Fruit fly (Drosophila melanogaster) whole organism, prepupa: Measurements from ENCODE around the gene CG12885.
A peak's percentile ranks its signal among the peaks of the same experiment; 100 is the strongest.

ENCODE experiments used
- Blimp-1 ChIP-seq: fragments of 200-800 bp; sonication (Bioruptor generic); optimal IDR thresholded peaks from 3 replicates; lab custom pipeline; 2017; ENCODE audit warnings: missing biosample characterization, missing genetic modification characterization, mild to moderate bottlenecking, moderate library complexity, missing genetic modification reagents
- CG10631 ChIP-seq: fragments of 200-800 bp; sonication (Bioruptor generic); optimal IDR thresholded peaks from 2 replicates; lab custom pipeline; 2016; ENCODE audit warnings: missing biosample characterization, missing genetic modification characterization
- CG10669 ChIP-seq: fragments of 200-800 bp; sonication (Bioruptor generic); optimal IDR thresholded peaks from 3 replicates; lab custom pipeline; 2018; ENCODE audit warnings: missing biosample characterization, mild to moderate bottlenecking, missing genetic modification characterization, moderate library complexity
- CG11762 ChIP-seq: fragments of 200-800 bp; sonication (Bioruptor generic); optimal IDR thresholded peaks from 3 replicates; lab custom pipeline; 2016; ENCODE audit warnings: missing biosample characterization, missing genetic modification characterization; ENCODE audit not compliant: insufficient read depth
- CG11902 ChIP-seq: fragments of 200-800 bp; sonication (Bioruptor generic); optimal IDR thresholded peaks from 3 replicates; lab custom pipeline; 2016; ENCODE audit warnings: missing biosample characterization, missing genetic modification characterization
- CG15336 ChIP-seq: fragments of 200-800 bp; sonication (Bioruptor generic); IDR thresholded peaks from 2 replicates; pipeline ENCODE4 v1.3.6; 2022; ENCODE audit warnings: missing biosample characterization, missing genetic modification characterization
- CG1621 ChIP-seq: fragments of 200-800 bp; sonication (Bioruptor generic); optimal IDR thresholded peaks from 3 replicates; lab custom pipeline; 2018; ENCODE audit warnings: missing biosample characterization, mild to moderate bottlenecking, missing genetic modification characterization
- CG31627 ChIP-seq: fragments of 200-800 bp; sonication (Bioruptor generic); optimal IDR thresholded peaks from 3 replicates; lab custom pipeline; 2016; ENCODE audit warnings: missing biosample characterization, missing genetic modification characterization
- CG32006 ChIP-seq: fragments of 200-800 bp; sonication (Bioruptor generic); optimal IDR thresholded peaks from 3 replicates; lab custom pipeline; 2017; ENCODE audit warnings: missing biosample characterization, mild to moderate bottlenecking, missing genetic modification characterization
- CG34406 ChIP-seq: fragments of 200-800 bp; sonication (Bioruptor generic); optimal IDR thresholded peaks from 3 replicates; lab custom pipeline; 2016; ENCODE audit warnings: missing biosample characterization, missing genetic modification characterization
- CG3919 ChIP-seq: fragments of 200-800 bp; sonication (Bioruptor generic); optimal IDR thresholded peaks from 3 replicates; lab custom pipeline; 2016; ENCODE audit warnings: missing biosample characterization, missing genetic modification characterization
- CG4318 ChIP-seq: fragments of 200-800 bp; sonication (Bioruptor generic); optimal IDR thresholded peaks from 3 replicates; lab custom pipeline; 2017; ENCODE audit warnings: missing biosample characterization, mild to moderate bottlenecking, missing genetic modification characterization
- CG6163 ChIP-seq: fragments of 200-800 bp; sonication (Bioruptor generic); IDR thresholded peaks from 3 replicates; pipeline ENCODE4 v1.3.6; 2022; ENCODE audit warnings: missing biosample characterization, missing genetic modification characterization
- CG6276 ChIP-seq: fragments of 200-800 bp; sonication (Bioruptor generic); optimal IDR thresholded peaks from 2 replicates; lab custom pipeline; 2017; ENCODE audit warnings: missing biosample characterization, mild to moderate bottlenecking, missing genetic modification characterization
- CG6792 ChIP-seq: fragments of 200-800 bp; sonication (Bioruptor generic); optimal IDR thresholded peaks from 3 replicates; lab custom pipeline; 2016; ENCODE audit warnings: missing biosample characterization, missing genetic modification characterization
- CG6808 ChIP-seq: fragments of 200-800 bp; sonication (Bioruptor generic); optimal IDR thresholded peaks from 3 replicates; lab custom pipeline; 2017; ENCODE audit warnings: missing biosample characterization, missing genetic modification characterization, mild to moderate bottlenecking, moderate library complexity, missing genetic modification reagents
- CG6854 ChIP-seq: fragments of 200-800 bp; sonication (Bioruptor generic); optimal IDR thresholded peaks from 2 replicates; lab custom pipeline; 2017; ENCODE audit warnings: missing biosample characterization, mild to moderate bottlenecking, missing genetic modification characterization
- CG7368 ChIP-seq: fragments of 200-800 bp; sonication (Bioruptor generic); optimal IDR thresholded peaks from 3 replicates; lab custom pipeline; 2016; ENCODE audit warnings: missing biosample characterization, missing genetic modification characterization
- CG8119 ChIP-seq: fragments of 200-800 bp; sonication (Bioruptor generic); IDR thresholded peaks from 3 replicates; pipeline ENCODE4 v1.3.6; 2022; ENCODE audit warnings: missing biosample characterization, missing genetic modification characterization
- CG8319 ChIP-seq: fragments of 200-800 bp; sonication (Bioruptor generic); optimal IDR thresholded peaks from 3 replicates; lab custom pipeline; 2016; ENCODE audit warnings: missing biosample characterization, missing genetic modification characterization
- CG9139 ChIP-seq: fragments of 200-800 bp; sonication (Bioruptor generic); optimal IDR thresholded peaks from 3 replicates; lab custom pipeline; 2017; ENCODE audit warnings: missing biosample characterization, mild to moderate bottlenecking, missing genetic modification characterization
- Eip75B ChIP-seq: fragments of 200-800 bp; sonication (Bioruptor generic); optimal IDR thresholded peaks from 3 replicates; lab custom pipeline; 2016; ENCODE audit warnings: missing biosample characterization, missing genetic modification characterization
- Eip78C ChIP-seq: fragments of 200-800 bp; sonication (Bioruptor generic); peaks from one replicate; lab custom pipeline; 2016; ENCODE audit warnings: missing biosample characterization, missing genetic modification characterization
- Eip93F ChIP-seq: fragments of 200-800 bp; sonication (Bioruptor generic); optimal IDR thresholded peaks from 2 replicates; lab custom pipeline; 2016; ENCODE audit warnings: missing biosample characterization, mild to moderate bottlenecking, missing genetic modification characterization
- Ets21C ChIP-seq: fragments of 200-800 bp; sonication (Bioruptor generic); optimal IDR thresholded peaks from 3 replicates; lab custom pipeline; 2016; ENCODE audit warnings: missing biosample characterization, missing genetic modification characterization
- Gug ChIP-seq: fragments of 200-800 bp; sonication (Bioruptor generic); IDR thresholded peaks from 2 replicates; pipeline ENCODE4 v1.3.6; 2022; ENCODE audit warnings: missing biosample characterization, missing genetic modification characterization
- Hr38 ChIP-seq: sonication (Bioruptor generic); optimal IDR thresholded peaks from 2 replicates; lab custom pipeline; 2016; ENCODE audit warnings: missing biosample characterization, missing genetic modification characterization
- Hr39 ChIP-seq: fragments of 200-800 bp; sonication (Bioruptor generic); optimal IDR thresholded peaks from 2 replicates; lab custom pipeline; 2016; ENCODE audit warnings: missing biosample characterization, missing genetic modification characterization
- Hr4 ChIP-seq: fragments of 200-800 bp; sonication (Bioruptor generic); optimal IDR thresholded peaks from 3 replicates; lab custom pipeline; 2016; ENCODE audit warnings: missing biosample characterization, missing genetic modification characterization
- Lpt ChIP-seq: fragments of 200-800 bp; sonication (Bioruptor generic); optimal IDR thresholded peaks from 3 replicates; lab custom pipeline; 2016; ENCODE audit warnings: missing biosample characterization, missing genetic modification characterization
- Met ChIP-seq: fragments of 200-800 bp; sonication (Bioruptor generic); optimal IDR thresholded peaks from 3 replicates; lab custom pipeline; 2016; ENCODE audit warnings: missing biosample characterization, missing genetic modification characterization
- OdsH ChIP-seq: fragments of 200-800 bp; sonication (Bioruptor generic); optimal IDR thresholded peaks from 3 replicates; lab custom pipeline; 2016; ENCODE audit warnings: missing biosample characterization, missing genetic modification characterization
- Smox ChIP-seq: fragments of 200-800 bp; sonication (Bioruptor generic); optimal IDR thresholded peaks from 3 replicates; lab custom pipeline; 2016; ENCODE audit warnings: missing biosample characterization, missing genetic modification characterization
- Sox102F ChIP-seq: fragments of 200-800 bp; sonication (Bioruptor generic); optimal IDR thresholded peaks from 2 replicates; lab custom pipeline; 2016; ENCODE audit warnings: missing biosample characterization, mild to moderate bottlenecking, missing genetic modification characterization
- Sox15 ChIP-seq: fragments of 200-800 bp; sonication (Bioruptor generic); optimal IDR thresholded peaks from 3 replicates; lab custom pipeline; 2016; ENCODE audit warnings: missing biosample characterization, missing genetic modification characterization
- achi ChIP-seq: fragments of 200-800 bp; sonication (Bioruptor generic); optimal IDR thresholded peaks from 3 replicates; lab custom pipeline; 2016; ENCODE audit warnings: missing biosample characterization, missing genetic modification characterization
- acj6 ChIP-seq: fragments of 200-800 bp; sonication (Bioruptor generic); optimal IDR thresholded peaks from 3 replicates; lab custom pipeline; 2016; ENCODE audit warnings: missing biosample characterization, missing genetic modification characterization
- cyc ChIP-seq: fragments of 200-800 bp; sonication (Bioruptor generic); optimal IDR thresholded peaks from 3 replicates; lab custom pipeline; 2016; ENCODE audit warnings: missing biosample characterization, missing genetic modification characterization
- dac ChIP-seq: fragments of 200-800 bp; sonication (Bioruptor generic); optimal IDR thresholded peaks from 2 replicates; lab custom pipeline; 2017; ENCODE audit warnings: missing biosample characterization, mild to moderate bottlenecking, missing genetic modification characterization
- dsx ChIP-seq: fragments of 200-800 bp; optimal IDR thresholded peaks from 3 replicates; lab custom pipeline; 2019; ENCODE audit warnings: missing biosample characterization, mild to moderate bottlenecking, missing genetic modification characterization, moderate library complexity; ENCODE audit not compliant: poor library complexity, severe bottlenecking
- eg ChIP-seq: fragments of 200-800 bp; sonication (Bioruptor generic); IDR thresholded peaks from 3 replicates; pipeline ENCODE4 v1.3.6; 2022; ENCODE audit warnings: missing biosample characterization, missing genetic modification characterization
- fd59A ChIP-seq: fragments of 200-800 bp; sonication (Bioruptor generic); optimal IDR thresholded peaks from 2 replicates; lab custom pipeline; 2017; ENCODE audit warnings: missing biosample characterization, mild to moderate bottlenecking, missing genetic modification characterization, missing genetic modification reagents
- fd85E ChIP-seq: fragments of 200-800 bp; sonication (Bioruptor generic); optimal IDR thresholded peaks from 3 replicates; lab custom pipeline; 2016; ENCODE audit warnings: missing biosample characterization, missing genetic modification characterization
- fkh ChIP-seq: fragments of 200-800 bp; sonication (Bioruptor generic); optimal IDR thresholded peaks from 3 replicates; lab custom pipeline; 2017; ENCODE audit warnings: missing biosample characterization, mild to moderate bottlenecking, missing genetic modification characterization, moderate library complexity
- lz ChIP-seq: fragments of 200-800 bp; sonication (Bioruptor generic); optimal IDR thresholded peaks from 3 replicates; lab custom pipeline; 2016; ENCODE audit warnings: missing biosample characterization, missing genetic modification characterization
- pdm3 ChIP-seq: fragments of 200-800 bp; sonication (Bioruptor generic); optimal IDR thresholded peaks from 3 replicates; lab custom pipeline; 2016; ENCODE audit warnings: missing biosample characterization, missing genetic modification characterization
- salr ChIP-seq, 2 experiments: fragments of 200-800 bp; sonication (Bioruptor generic); optimal IDR thresholded peaks; 3 replicates each; lab custom pipeline; 2016 to 2018; ENCODE audit warnings: missing biosample characterization in 2 of 2, missing genetic modification characterization in 2 of 2, mild to moderate bottlenecking in 1 of 2
- spab ChIP-seq: fragments of 200-800 bp; sonication (Bioruptor generic); optimal IDR thresholded peaks from 2 replicates; lab custom pipeline; 2017; ENCODE audit warnings: missing biosample characterization, mild to moderate bottlenecking, missing genetic modification characterization, missing genetic modification reagents
- ss ChIP-seq, 2 experiments: fragments of 200-800 bp; sonication (Bioruptor generic); optimal IDR thresholded peaks; 2 replicates in 1 of 2; 3 replicates in 1 of 2; lab custom pipeline; 2017 to 2018; ENCODE audit warnings: mild to moderate bottlenecking in 2 of 2, missing biosample characterization in 2 of 2, missing genetic modification characterization in 2 of 2, moderate library complexity in 1 of 2
- topi ChIP-seq: fragments of 200-800 bp; sonication (Bioruptor generic); optimal IDR thresholded peaks from 3 replicates; lab custom pipeline; 2016; ENCODE audit warnings: missing biosample characterization, missing genetic modification characterization
- vri ChIP-seq: fragments of 200-800 bp; sonication (Bioruptor generic); optimal IDR thresholded peaks from 3 replicates; lab custom pipeline; 2016; ENCODE audit warnings: missing biosample characterization, mild to moderate bottlenecking, missing genetic modification characterization

The CG12885 gene

dm6 chr3R:27581263-27581868 is 60.7 kb downstream of the CG12885 start:
- peak; percentile 83 for TF ChIP-seq OdsH
- no peak for TF ChIP-seq Gug (GFP tag; lab: Robert Waterston, UW)
- peak; percentile 65 for TF ChIP-seq CG31627 (GFP tag; lab: Kevin White, UChicago)
- TF ChIP-seq topi (GFP tag; lab: Kevin White, UChicago) = peak; percentile 86
- no peak for TF ChIP-seq CG15336 (GFP tag; lab: Robert Waterston, UW)
- peak; percentile 68 for TF ChIP-seq CG1621
- TF ChIP-seq CG3919 = peak; percentile 80
- peak; percentile 30 for TF ChIP-seq CG11902 (GFP tag; lab: Kevin White, UChicago)
- peak; percentile 67 for TF ChIP-seq lz (GFP tag; lab: Kevin White, UChicago)
- peak; percentile 59 for TF ChIP-seq cyc (GFP tag; lab: Kevin White, UChicago)
- peak; percentile 75 for TF ChIP-seq CG11762 (GFP tag; lab: Kevin White, UChicago)
- peak; percentile 52 for TF ChIP-seq spab (GFP tag; lab: Kevin White, UChicago)
- no peak for TF ChIP-seq CG4318 (GFP tag; lab: Kevin White, UChicago)
- peak; percentile 83 for TF ChIP-seq CG6276 (GFP tag; lab: Kevin White, UChicago)
- TF ChIP-seq CG6854 (GFP tag; lab: Kevin White, UChicago) = peak; percentile 81
- no peak for TF ChIP-seq CG8119 (GFP tag; lab: Robert Waterston, UW)
- TF ChIP-seq CG9139 (GFP tag; lab: Kevin White, UChicago) = peak; percentile 64
- peak; percentile 71 for TF ChIP-seq dsx
- TF ChIP-seq Sox15 (GFP tag; lab: Kevin White, UChicago) = peak; percentile 30
- peak; percentile 71 for TF ChIP-seq CG6808 (GFP tag; lab: Kevin White, UChicago)
- peak; percentile 78 for TF ChIP-seq Hr4 (GFP tag; lab: Kevin White, UChicago)
- TF ChIP-seq Sox102F (GFP tag; lab: Kevin White, UChicago) = peak; percentile 88
- no peak for TF ChIP-seq fd59A (GFP tag; lab: Kevin White, UChicago)
- TF ChIP-seq Eip75B (GFP tag; lab: Kevin White, UChicago) = peak; percentile 86
- TF ChIP-seq CG34406 (GFP tag; lab: Kevin White, UChicago) = peak; percentile 69
- no peak for TF ChIP-seq CG6163 (GFP tag; lab: Robert Waterston, UW)
- TF ChIP-seq Ets21C (GFP tag; lab: Kevin White, UChicago) = peak; percentile 14
- peak; percentile 78 for TF ChIP-seq pdm3 (GFP tag; lab: Kevin White, UChicago)
- TF ChIP-seq fd85E (GFP tag; lab: Kevin White, UChicago) = peak; percentile 42
- peak; percentile 87 for TF ChIP-seq CG7368 (GFP tag; lab: Kevin White, UChicago)
- no peak for TF ChIP-seq Hr38 (GFP tag; lab: Kevin White, UChicago)
- no peak for TF ChIP-seq Blimp-1
- TF ChIP-seq CG10669 = peak; percentile 67
- TF ChIP-seq fkh (GFP tag; lab: Kevin White, UChicago) = no peak
- peak; percentile 23 to 62 for TF ChIP-seq salr (GFP tag; optimal IDR thresholded peaks at IDR 0.05; lab: Kevin White, UChicago)
- peak; percentile 95 for TF ChIP-seq Eip78C
- TF ChIP-seq Met (GFP tag; lab: Kevin White, UChicago) = peak; percentile 84
- TF ChIP-seq CG32006 (GFP tag; lab: Kevin White, UChicago) = peak; percentile 71
- peak; percentile 59 for TF ChIP-seq Hr39 (GFP tag; lab: Kevin White, UChicago)
- peak; percentile 45 for TF ChIP-seq CG8319 (GFP tag; lab: Kevin White, UChicago)
- peak; percentile 43 for TF ChIP-seq CG10631 (GFP tag; lab: Kevin White, UChicago)
- peak; percentile 72 for TF ChIP-seq acj6 (GFP tag; lab: Kevin White, UChicago)
- peak; percentile 84 for TF ChIP-seq achi
- peak; percentile 83 for TF ChIP-seq vri (GFP tag; lab: Kevin White, UChicago)
- no peak for TF ChIP-seq Eip93F (GFP tag; lab: Kevin White, UChicago)
- TF ChIP-seq Smox (GFP tag; lab: Kevin White, UChicago) = no peak
- TF ChIP-seq eg (GFP tag; lab: Robert Waterston, UW) = no peak
- peak; percentile 74 to 75 for TF ChIP-seq ss (GFP tag; optimal IDR thresholded peaks at IDR 0.05; lab: Kevin White, UChicago)
- no peak for TF ChIP-seq dac (GFP tag; lab: Kevin White, UChicago)
- TF ChIP-seq CG6792 (GFP tag; lab: Kevin White, UChicago) = peak; percentile 74
- TF ChIP-seq Lpt = peak; percentile 69
